Fruit fly (Drosophila melanogaster): ENCODE measurements around the gene CG4404.

DNA sequence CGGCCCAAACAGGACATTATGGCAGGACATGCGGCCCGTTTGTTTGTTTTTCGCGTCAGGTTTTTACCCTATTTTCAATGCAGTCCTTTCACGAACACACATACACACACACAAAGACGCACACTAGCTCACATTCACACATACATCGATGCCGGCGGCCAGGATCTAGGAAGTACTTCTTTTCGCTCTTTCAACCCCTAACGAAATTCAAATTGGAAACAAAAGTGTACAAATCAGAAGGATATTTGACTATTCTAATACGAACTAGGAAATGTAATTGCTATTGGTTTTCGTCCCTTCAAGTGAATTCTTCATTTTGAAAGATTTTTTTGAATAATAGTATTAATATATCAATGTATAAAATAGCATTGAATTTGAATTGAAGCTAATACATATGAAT is 34.6 kb upstream of the CG4404 start:
- no peak for TF ChIP-seq CG8159 (tag; optimal IDR thresholded peaks at IDR 0.05)
- TF ChIP-seq CG10348 (GFP tag; IDR thresholded peaks at IDR 0.05), result no peak
- no peak for TF ChIP-seq Snoo (tag; optimal IDR thresholded peaks at IDR 0.05)
- TF ChIP-seq Pif1A (GFP tag; optimal IDR thresholded peaks at IDR 0.05), result no peak
- TF ChIP-seq CG32121 (GFP tag; IDR thresholded peaks at IDR 0.05), result no peak
- TF ChIP-seq CG12605 (GFP tag; IDR thresholded peaks at IDR 0.05), result no peak
- TF ChIP-seq gl (tag; optimal IDR thresholded peaks at IDR 0.05), result no peak
- TF ChIP-seq D1 (tag; optimal IDR thresholded peaks at IDR 0.05), result no peak
- TF ChIP-seq Ets98B (GFP tag; IDR thresholded peaks at IDR 0.05), result no peak
- TF ChIP-seq CG14655 (GFP tag; optimal IDR thresholded peaks at IDR 0.05), result no peak
- no peak for TF ChIP-seq CG9948 (tag; optimal IDR thresholded peaks at IDR 0.05)
- TF ChIP-seq CG13204 (GFP tag; optimal IDR thresholded peaks at IDR 0.05), result no peak
- TF ChIP-seq fd96Ca (GFP tag; IDR thresholded peaks at IDR 0.05), result no peak
- no peak for TF ChIP-seq EcR (GFP tag; optimal IDR thresholded peaks at IDR 0.05)
